Worm (Caenorhabditis elegans) whole organism, L3 larva: ENCODE data around the gene clc-2.

Source experiments
- aly-2 ChIP-seq: fragments of 150-350 bp; optimal IDR thresholded peaks from 2 replicates; lab custom pipeline; 2014; ENCODE audit warnings: missing biosample characterization, missing genetic modification characterization
- elt-1 ChIP-seq: fragments of 150-350 bp; optimal IDR thresholded peaks from 2 replicates; lab custom pipeline; 2014; ENCODE audit warnings: missing biosample characterization, missing genetic modification characterization
- fkh-10 ChIP-seq: sonication (generic microtip); optimal IDR thresholded peaks from 2 replicates; lab custom pipeline; 2017; ENCODE audit warnings: missing biosample characterization, missing genetic modification reagents, missing genetic modification characterization
- jun-1 ChIP-seq: fragments of 150-350 bp; optimal IDR thresholded peaks from 2 replicates; lab custom pipeline; 2014; ENCODE audit warnings: missing biosample characterization, missing genetic modification reagents, missing genetic modification characterization
- mml-1 ChIP-seq: fragments of 150-350 bp; sonication (generic microtip); optimal IDR thresholded peaks from 3 replicates; lab custom pipeline; 2014; ENCODE audit warnings: missing biosample characterization, missing genetic modification characterization
- nhr-11 ChIP-seq: fragments of 150-350 bp; optimal IDR thresholded peaks from 2 replicates; lab custom pipeline; 2014; ENCODE audit warnings: missing biosample characterization, missing genetic modification characterization
- nhr-237 ChIP-seq: fragments of 150-350 bp; optimal IDR thresholded peaks from 2 replicates; lab custom pipeline; 2014; ENCODE audit warnings: missing biosample characterization, missing genetic modification characterization
- pha-4 ChIP-seq: fragments of 150-350 bp; optimal IDR thresholded peaks from 2 replicates; lab custom pipeline; 2014; ENCODE audit warnings: missing biosample characterization, missing genetic modification reagents, missing genetic modification characterization
- unc-62 ChIP-seq: fragments of 150-350 bp; sonication (generic microtip); optimal IDR thresholded peaks from 4 replicates; lab custom pipeline; 2014; ENCODE audit warnings: missing biosample characterization, missing genetic modification reagents, missing genetic modification characterization

DNA sequence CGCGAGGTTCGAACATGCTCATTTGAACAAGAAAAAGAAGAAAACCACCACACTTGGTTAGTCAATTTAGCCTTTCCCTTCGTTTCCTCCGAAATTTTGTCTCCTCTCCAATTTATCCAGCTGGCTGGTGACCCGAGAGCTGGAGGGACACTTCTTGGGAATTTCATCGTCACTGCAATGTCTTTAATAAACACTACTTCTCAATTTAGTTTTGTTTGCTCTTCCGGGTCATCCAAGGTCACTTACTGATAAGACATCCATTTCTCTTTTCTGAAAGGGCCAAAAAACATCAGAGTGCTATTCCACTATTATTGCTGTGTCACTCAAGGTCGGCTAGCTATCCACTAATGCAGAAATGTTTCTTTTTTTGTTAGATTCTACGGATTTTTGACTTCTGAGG, 25.9 kb upstream of the clc-2 start, which contains the start of gene C10A4.3:
- no peak for TF ChIP-seq nhr-237 (tag; lab: Kevin White, UChicago)
- no peak for TF ChIP-seq elt-1 (tag; lab: Kevin White, UChicago)
- no peak for TF ChIP-seq fkh-10
- no peak for TF ChIP-seq aly-2 (tag; lab: Kevin White, UChicago)
- no peak for TF ChIP-seq pha-4 (tag; lab: Kevin White, UChicago)
- TF ChIP-seq nhr-11 = no peak
- TF ChIP-seq mml-1 (tag; lab: Kevin White, UChicago) = no peak
- no peak for TF ChIP-seq unc-62 (GFP tag; lab: Kevin White, UChicago)
- TF ChIP-seq jun-1 (tag; lab: Kevin White, UChicago) = no peak
